Worm (Caenorhabditis elegans) whole organism, young adult: ENCODE results near the gene nhr-105.

Experiments
- B0019.2 ChIP-seq: fragments of 200-800 bp; sonication (Bioruptor generic); conservative IDR thresholded peaks from 2 replicates; pipeline ENCODE4 v1.3.6; 2022; ENCODE audit warnings: missing genetic modification reagents, missing genetic modification characterization, missing compliant biosample characterization
- B0035.1 ChIP-seq: sonication (generic microtip); optimal IDR thresholded peaks from 2 replicates; lab custom pipeline; 2016; ENCODE audit warnings: missing genetic modification characterization, mild to moderate bottlenecking, missing compliant biosample characterization, missing genotype, missing genetic modification reagents
- C17E4.6 ChIP-seq: fragments of 200-800 bp; sonication (Bioruptor generic); IDR thresholded peaks from 2 replicates; pipeline ENCODE4 v1.3.6; 2022; ENCODE audit warnings: missing genetic modification reagents, missing genetic modification characterization, missing compliant biosample characterization
- F37B4.10 ChIP-seq: fragments of 200-800 bp; sonication (Bioruptor generic); IDR thresholded peaks from 2 replicates; pipeline ENCODE4 v1.3.6; 2022; ENCODE audit warnings: missing genetic modification characterization, missing compliant biosample characterization
- F52B5.7 ChIP-seq: sonication (generic microtip); optimal IDR thresholded peaks from 2 replicates; lab custom pipeline; 2016; ENCODE audit warnings: mild to moderate bottlenecking, missing genetic modification characterization, missing compliant biosample characterization
- F55B11.4 ChIP-seq: sonication (generic microtip); optimal IDR thresholded peaks from 2 replicates; lab custom pipeline; 2016; ENCODE audit warnings: missing compliant biosample characterization, missing genetic modification characterization, borderline replicate concordance; ENCODE audit not compliant: insufficient read depth
- K12H6.12 ChIP-seq: fragments of 200-800 bp; sonication (Bioruptor generic); optimal IDR thresholded peaks from 2 replicates; lab custom pipeline; 2018; ENCODE audit warnings: mild to moderate bottlenecking, missing genetic modification characterization, missing compliant biosample characterization
- T07F8.4 ChIP-seq: sonication (generic microtip); optimal IDR thresholded peaks from 2 replicates; lab custom pipeline; 2016; ENCODE audit warnings: mild to moderate bottlenecking, missing genetic modification characterization, moderate library complexity, missing compliant biosample characterization
- Y53F4B.3 ChIP-seq: fragments of 200-800 bp; sonication (Bioruptor generic); IDR thresholded peaks from 2 replicates; pipeline ENCODE4 v1.3.6; 2022; ENCODE audit warnings: missing genetic modification reagents, missing genetic modification characterization, missing compliant biosample characterization
- aptf-3 ChIP-seq: fragments of 200-800 bp; sonication (Bioruptor generic); IDR thresholded peaks from 2 replicates; pipeline ENCODE4 v1.3.6; 2022; ENCODE audit warnings: missing genetic modification characterization, missing compliant biosample characterization
- attf-3 ChIP-seq: fragments of 200-800 bp; sonication (Bioruptor generic); conservative IDR thresholded peaks from 2 replicates; pipeline ENCODE4 v1.3.6; 2022; ENCODE audit warnings: missing genetic modification reagents, missing genetic modification characterization, missing compliant biosample characterization
- cebp-1 ChIP-seq, 2 experiments: fragments of 200-800 bp in 1 of 2; sonication (Bioruptor generic) in 1 of 2; sonication (generic microtip) in 1 of 2; IDR thresholded peaks in 1 of 2; optimal IDR thresholded peaks in 1 of 2; 2 replicates each; pipeline versions ENCODE4 v1.3.6 to Lab custom; 2017 to 2022; ENCODE audit warnings: missing compliant biosample characterization in 2 of 2, missing genetic modification characterization in 2 of 2, mild to moderate bottlenecking in 1 of 2, missing genetic modification reagents in 1 of 2, moderate library complexity in 1 of 2
- cebp-2 ChIP-seq: fragments of 200-800 bp; sonication (Bioruptor generic); IDR thresholded peaks from 2 replicates; pipeline ENCODE4 v1.3.6; 2022; ENCODE audit warnings: missing genetic modification characterization, missing compliant biosample characterization
- ceh-27 ChIP-seq: fragments of 200-800 bp; sonication (Bioruptor generic); optimal IDR thresholded peaks from 2 replicates; lab custom pipeline; 2018; ENCODE audit warnings: mild to moderate bottlenecking, missing genetic modification characterization, moderate library complexity, missing compliant biosample characterization
- ceh-40 ChIP-seq: fragments of 200-800 bp; sonication (Bioruptor generic); IDR thresholded peaks from 2 replicates; pipeline ENCODE4 v1.3.6; 2022; ENCODE audit warnings: missing genetic modification characterization, missing compliant biosample characterization
- ceh-58 ChIP-seq: fragments of 200-800 bp; sonication (Bioruptor generic); IDR thresholded peaks from 2 replicates; pipeline ENCODE4 v1.3.6; 2022; ENCODE audit warnings: missing genetic modification characterization, missing compliant biosample characterization
- ceh-79 ChIP-seq: sonication (generic microtip); optimal IDR thresholded peaks from 2 replicates; lab custom pipeline; 2017; ENCODE audit warnings: mild to moderate bottlenecking, missing genetic modification characterization, missing compliant biosample characterization
- dpl-1 ChIP-seq: fragments of 150-350 bp; optimal IDR thresholded peaks from 2 replicates; lab custom pipeline; 2014; ENCODE audit warnings: missing biosample characterization, missing genetic modification reagents, missing genetic modification characterization
- egl-44 ChIP-seq: fragments of 200-800 bp; sonication (Bioruptor generic); IDR thresholded peaks from 2 replicates; pipeline ENCODE4 v1.3.6; 2022; ENCODE audit warnings: missing genetic modification reagents, missing genetic modification characterization, missing compliant biosample characterization
- hlh-12 ChIP-seq: sonication (generic microtip); optimal IDR thresholded peaks from 2 replicates; lab custom pipeline; 2016; ENCODE audit warnings: missing genetic modification characterization, missing compliant biosample characterization
- hmg-20 ChIP-seq: fragments of 200-800 bp; sonication (Bioruptor generic); IDR thresholded peaks from 2 replicates; pipeline ENCODE4 v1.3.6; 2022; ENCODE audit warnings: missing genetic modification reagents, missing genetic modification characterization, missing compliant biosample characterization
- lin-35 ChIP-seq, 3 experiments: fragments of 150-350 bp in 2 of 3; sonication (generic microtip) in 1 of 3; optimal IDR thresholded peaks; 2 replicates each; lab custom pipeline; 2014 to 2018; ENCODE audit warnings: missing biosample characterization in 3 of 3, missing genetic modification characterization in 3 of 3, missing genetic modification reagents in 3 of 3
- madf-10 ChIP-seq: sonication (generic microtip); optimal IDR thresholded peaks from 2 replicates; lab custom pipeline; 2016; ENCODE audit warnings: mild to moderate bottlenecking, missing genetic modification characterization, missing compliant biosample characterization
- madf-6 ChIP-seq: fragments of 200-800 bp; sonication (Bioruptor generic); IDR thresholded peaks from 2 replicates; pipeline ENCODE4 v1.3.6; 2022; ENCODE audit warnings: missing genetic modification reagents, missing genetic modification characterization, missing compliant biosample characterization
- madf-8 ChIP-seq: fragments of 200-800 bp; sonication (Bioruptor generic); conservative IDR thresholded peaks from 2 replicates; pipeline ENCODE4 v1.3.6; 2022; ENCODE audit warnings: missing genetic modification reagents, missing genetic modification characterization, missing compliant biosample characterization
- nfyb-1 ChIP-seq: fragments of 200-800 bp; sonication (Bioruptor generic); IDR thresholded peaks from 2 replicates; pipeline ENCODE4 v1.3.6; 2022; ENCODE audit warnings: missing genetic modification reagents, missing genetic modification characterization, missing compliant biosample characterization
- nhr-120 ChIP-seq: fragments of 200-800 bp; sonication (Bioruptor generic); IDR thresholded peaks from 2 replicates; pipeline ENCODE4 v1.3.6; 2022; ENCODE audit warnings: missing genetic modification characterization, missing compliant biosample characterization
- nhr-179 ChIP-seq: sonication (generic microtip); optimal IDR thresholded peaks from 2 replicates; lab custom pipeline; 2016; ENCODE audit warnings: mild to moderate bottlenecking, missing genetic modification characterization, missing compliant biosample characterization
- nhr-27 ChIP-seq: fragments of 200-800 bp; sonication (Bioruptor generic); optimal IDR thresholded peaks from 2 replicates; lab custom pipeline; 2018; ENCODE audit warnings: mild to moderate bottlenecking, missing genetic modification characterization, moderate library complexity, missing compliant biosample characterization
- nhr-80 ChIP-seq: sonication (generic microtip); optimal IDR thresholded peaks from 2 replicates; lab custom pipeline; 2016; ENCODE audit warnings: missing genetic modification characterization, missing compliant biosample characterization
- snpc-1.1 ChIP-seq: sonication (generic microtip); optimal IDR thresholded peaks from 2 replicates; lab custom pipeline; 2017; ENCODE audit warnings: missing genetic modification characterization, mild to moderate bottlenecking, missing compliant biosample characterization, antibody characterized with exemption, moderate library complexity, missing genotype, missing genetic modification reagents; ENCODE audit not compliant: insufficient read depth
- snpc-4 ChIP-seq, 5 experiments: fragments of 150-350 bp in 1 of 5; sonication (generic microtip) in 4 of 5; optimal IDR thresholded peaks; 2 replicates each; lab custom pipeline; 2014 to 2018; ENCODE audit warnings: missing genetic modification characterization in 5 of 5, missing biosample characterization in 3 of 5, antibody characterized with exemption in 2 of 5, mild to moderate bottlenecking in 2 of 5, missing compliant biosample characterization in 2 of 5, missing genotype in 2 of 5, moderate library complexity in 2 of 5, missing genetic modification reagents in 1 of 5
- unc-130 ChIP-seq: sonication (generic microtip); optimal IDR thresholded peaks from 2 replicates; lab custom pipeline; 2016; ENCODE audit warnings: missing genetic modification reagents, missing genetic modification characterization, missing compliant biosample characterization
- unc-62 ChIP-seq: fragments of 150-350 bp; optimal IDR thresholded peaks from 2 replicates; lab custom pipeline; 2014; ENCODE audit warnings: missing biosample characterization, missing genetic modification reagents, missing genetic modification characterization
- ztf-18 ChIP-seq: sonication (generic microtip); optimal IDR thresholded peaks from 2 replicates; lab custom pipeline; 2016; ENCODE audit warnings: missing genotype, mild to moderate bottlenecking, missing genetic modification characterization, missing compliant biosample characterization
- ztf-25 ChIP-seq: fragments of 200-800 bp; sonication (Bioruptor generic); IDR thresholded peaks from 2 replicates; pipeline ENCODE4 v1.3.6; 2022; ENCODE audit warnings: missing genetic modification reagents, missing genetic modification characterization, missing compliant biosample characterization

nhr-105 gene

DNA sequence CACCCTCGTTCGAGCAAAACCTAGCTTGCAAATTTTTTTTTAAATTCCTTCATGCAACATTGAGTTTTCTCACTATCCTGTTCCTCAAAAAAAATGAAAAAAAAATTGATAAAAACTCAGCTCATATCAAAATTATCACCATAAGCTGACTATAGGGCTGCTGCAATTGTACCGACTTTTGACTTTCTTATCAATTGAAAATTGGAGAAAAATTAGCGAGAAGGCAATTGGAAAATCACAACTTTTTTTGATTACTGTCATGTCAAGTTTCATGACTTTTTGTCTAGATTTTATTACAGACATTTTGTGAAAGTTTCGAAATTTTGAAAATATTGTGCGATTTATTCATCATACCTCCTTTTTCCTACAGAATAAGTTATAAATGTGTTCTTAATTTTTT, 24.1 kb upstream of the nhr-105 start:
- TF ChIP-seq B0035.1 (tag; lab: Kevin White, UChicago) = no peak
- no peak for TF ChIP-seq unc-130 (GFP tag; lab: Kevin White, UChicago)
- TF ChIP-seq aptf-3 (GFP tag; lab: Robert Waterston, UW) = no peak
- TF ChIP-seq nhr-80 (tag; lab: Kevin White, UChicago) = peak; percentile 79
- TF ChIP-seq ceh-79 (tag; lab: Kevin White, UChicago) = no peak
- no peak for TF ChIP-seq ceh-40 (GFP tag; lab: Robert Waterston, UW)
- TF ChIP-seq B0019.2 (GFP tag; lab: Robert Waterston, UW) = no peak

DNA sequence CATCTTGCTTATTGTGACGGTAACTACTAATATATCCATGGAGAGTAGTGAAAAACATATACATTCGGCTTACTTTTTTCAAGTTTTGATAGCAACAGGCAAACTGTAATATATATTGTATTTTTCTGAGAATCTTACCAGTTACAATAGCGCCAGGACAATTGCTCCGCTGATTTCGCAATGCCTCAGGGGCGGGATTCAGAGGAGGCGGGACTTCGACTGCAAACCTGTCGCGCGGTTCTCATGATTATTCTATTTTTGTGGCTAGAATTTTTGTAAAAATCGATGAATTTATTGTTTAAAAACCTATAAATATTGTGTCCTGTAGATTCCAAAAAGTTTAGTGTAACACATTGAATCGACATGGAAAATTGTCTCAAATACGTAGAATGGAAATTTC, 18.9 kb upstream of the nhr-105 start:
- TF ChIP-seq ztf-18 (tag; lab: Kevin White, UChicago) (no peak), unc-130 (GFP tag; lab: Kevin White, UChicago) (no peak), egl-44 (no peak), cebp-2 (GFP tag; lab: Robert Waterston, UW) (no peak), F55B11.4 (tag; lab: Kevin White, UChicago) (no peak), B0019.2 (GFP tag; lab: Robert Waterston, UW) (no peak), cebp-1 (GFP tag; IDR thresholded peaks at IDR 0.05; lab: Robert Waterston, UW) (no peak), cebp-1 (tag; optimal IDR thresholded peaks at IDR 0.05; lab: Kevin White, UChicago) (peak; percentile 86), nhr-120 (no peak)

DNA sequence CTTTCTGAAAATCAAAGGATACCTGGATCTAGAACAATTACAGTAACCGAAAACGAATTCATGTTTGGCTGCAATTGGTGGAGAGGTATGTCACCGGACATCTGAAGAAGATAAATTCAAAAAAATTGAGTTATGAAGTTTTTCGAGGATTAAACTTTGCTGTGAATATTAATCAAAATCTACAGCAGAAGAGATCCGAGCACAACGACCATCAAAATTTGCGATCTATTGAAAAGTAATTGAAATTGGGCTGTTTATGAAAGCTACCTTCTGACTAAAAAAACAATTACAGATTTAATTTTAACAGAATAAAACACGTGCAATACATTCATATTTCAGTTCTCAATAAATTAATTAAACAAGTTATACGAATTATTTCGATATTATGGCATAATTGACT, 17.5 kb upstream of the nhr-105 start, which contains the start of gene C06G3.8:
Gene C06G3.8, minus strand, starts transcription at position 101 of the 400 bp plus-strand sequence.
- no peak for TF ChIP-seq F52B5.7 (tag; lab: Kevin White, UChicago)
- TF ChIP-seq madf-8 = no peak
- TF ChIP-seq ztf-25 (GFP tag; lab: Robert Waterston, UW) = no peak
- no peak for TF ChIP-seq C17E4.6 (GFP tag; lab: Robert Waterston, UW)
- no peak for TF ChIP-seq ceh-27 (GFP tag; lab: Kevin White, UChicago)
- TF ChIP-seq, all 124 proteins: peak for 0

DNA sequence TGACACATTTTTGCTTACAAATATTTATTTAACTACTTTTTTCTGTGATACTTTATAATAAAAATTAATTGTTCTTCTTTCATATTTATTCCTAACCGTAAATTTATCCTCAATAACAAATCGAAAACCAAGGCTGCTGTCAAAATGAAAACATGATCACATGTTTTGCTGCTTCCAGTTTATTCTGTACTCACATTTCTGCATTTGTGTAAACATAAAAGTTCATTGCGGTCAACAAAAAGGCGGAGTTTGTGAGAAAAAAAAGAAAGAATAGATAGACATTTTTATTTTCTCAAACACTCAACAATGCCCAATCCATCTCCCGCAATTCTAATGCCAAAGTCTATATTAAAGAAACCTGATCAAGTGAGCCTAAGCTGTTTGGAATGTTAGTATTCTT, 14.1 kb upstream of the nhr-105 start, which contains the start of gene C06G3.3:
Gene C06G3.3, plus strand, starts transcription at position 301 of the 400 bp plus-strand sequence.
- no peak for TF ChIP-seq C17E4.6 (GFP tag; lab: Robert Waterston, UW)
- no peak for TF ChIP-seq madf-6 (GFP tag; lab: Robert Waterston, UW)
- no peak for TF ChIP-seq F37B4.10 (GFP tag; lab: Robert Waterston, UW)
- TF ChIP-seq ztf-25 (GFP tag; lab: Robert Waterston, UW) = no peak

DNA sequence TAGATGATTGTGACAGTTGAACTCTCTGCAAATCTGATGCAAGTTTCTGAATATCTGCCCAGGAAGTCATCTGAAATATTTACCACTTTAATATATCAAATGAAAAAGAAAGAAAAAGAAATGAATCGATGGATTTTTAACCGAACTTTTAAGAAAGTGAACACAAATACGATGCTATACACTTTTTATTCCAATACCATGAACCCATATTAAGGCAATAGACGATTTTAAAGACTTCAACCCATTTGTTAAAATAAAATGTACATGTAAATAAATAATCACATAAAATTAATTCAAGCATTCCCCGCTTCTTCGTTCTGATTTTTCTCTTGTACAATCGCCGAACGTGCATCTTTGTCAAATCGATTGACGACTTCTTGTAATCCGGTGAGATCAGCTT, 13.2 kb upstream of the nhr-105 start, which contains the start of gene ufl-1:
Gene ufl-1, minus strand, starts transcription at position 70 of the 400 bp plus-strand sequence.
- TF ChIP-seq unc-62 (no peak), ceh-58 (GFP tag; lab: Robert Waterston, UW) (no peak), egl-44 (no peak), K12H6.12 (tag; lab: Kevin White, UChicago) (no peak), Y53F4B.3 (no peak), cebp-2 (GFP tag; lab: Robert Waterston, UW) (no peak), nhr-179 (tag; lab: Kevin White, UChicago) (no peak)

DNA sequence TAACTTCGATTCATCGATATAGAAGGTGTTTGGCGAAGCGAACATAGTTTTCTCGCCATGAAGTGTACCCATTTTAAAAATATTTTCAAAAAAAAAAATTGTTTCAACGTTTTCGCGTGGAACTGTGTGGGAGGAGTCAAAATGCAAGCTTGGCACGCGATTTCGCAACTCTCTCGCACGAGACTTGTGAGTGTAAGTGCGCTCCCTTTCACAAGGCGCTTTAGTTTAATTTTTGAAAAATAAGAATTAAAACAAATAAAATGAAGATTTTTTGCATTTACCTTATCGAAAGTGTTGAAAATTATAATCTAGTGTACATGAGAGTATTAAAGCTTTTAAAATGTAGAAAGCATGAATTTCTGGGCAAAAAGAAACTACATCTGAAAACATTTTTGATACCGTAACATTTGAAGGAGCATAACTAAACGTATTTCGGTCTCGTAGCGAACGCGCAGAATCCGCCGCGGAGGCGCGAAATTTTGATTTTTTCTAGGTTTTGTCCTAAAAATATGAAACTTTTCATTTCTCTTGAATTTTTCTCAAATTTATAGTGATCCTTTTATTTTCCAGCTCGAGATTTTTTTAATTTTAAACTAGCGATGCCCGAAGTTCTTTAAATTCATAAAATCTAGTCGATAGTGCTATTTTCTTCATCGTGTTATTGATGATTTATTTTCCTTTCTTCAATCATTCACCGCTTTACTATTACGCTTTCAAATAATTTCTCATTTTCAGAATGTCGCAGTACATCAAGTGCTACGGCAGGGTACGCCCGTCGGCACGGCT, 10.3 kb upstream of the nhr-105 start, which contains the start of the genes cogc-2 and klp-18:
Gene cogc-2, minus strand, starts transcription at position 105 of the 786 bp plus-strand sequence.
Gene klp-18, plus strand, starts transcription at position 736 of the 786 bp plus-strand sequence.
- TF ChIP-seq T07F8.4 (tag; lab: Kevin White, UChicago) (no peak), nhr-80 (tag; lab: Kevin White, UChicago) (peak; percentile 45), lin-35 (GFP tag; optimal IDR thresholded peaks at IDR 0.05; lab: Kevin White, UChicago) (peak in 2 of 3 experiments; percentile 71 to 84), nfyb-1 (peak; percentile 57; the same call in 1 of the 2 replicates), cebp-1 (GFP tag; IDR thresholded peaks at IDR 0.05; lab: Robert Waterston, UW) (peak; percentile 91), cebp-1 (tag; optimal IDR thresholded peaks at IDR 0.05; lab: Kevin White, UChicago) (peak; percentile 98), hmg-20 (peak; percentile 26; the same call in 1 of the 2 replicates), nhr-27 (no peak), unc-130 (GFP tag; lab: Kevin White, UChicago) (peak; percentile 85), snpc-1.1 (tag; lab: Kevin White, UChicago) (peak; percentile 22), madf-10 (peak; percentile 29), hlh-12 (tag; lab: Kevin White, UChicago) (no peak), attf-3 (GFP tag; lab: Robert Waterston, UW) (0 out of 2 replicates have a peak, but pooled peaks have one; percentile 32), dpl-1 (peak; percentile 84), snpc-4 (GFP tag; optimal IDR thresholded peaks at IDR 0.05; lab: Kevin White, UChicago) (peak; percentile 57), snpc-4 (tag; optimal IDR thresholded peaks at IDR 0.05; lab: Kevin White, UChicago) (peak; percentile 2 to 89 (median 82))
